Fruit fly (Drosophila melanogaster) Kc167 (cell line): ENCODE data around the gene CG5697.
A peak's percentile ranks its signal among the peaks of the same experiment; 100 is the strongest.

Experiments used
- Myc ChIP-seq: fragments of >200 bp; optimal IDR thresholded peaks from 2 replicates; lab custom pipeline; 2017; ENCODE audit warnings: missing external identifiers
- Sin3A ChIP-seq: fragments of >200 bp; optimal IDR thresholded peaks from 2 replicates; lab custom pipeline; 2018; ENCODE audit warnings: missing external identifiers
- h ChIP-seq: fragments of >200 bp; optimal IDR thresholded peaks from 3 replicates; lab custom pipeline; 2018; ENCODE audit warnings: missing external identifiers
- insv ChIP-seq: fragments of >200 bp; optimal IDR thresholded peaks from 3 replicates; lab custom pipeline; 2018; ENCODE audit warnings: missing external identifiers
- psq ChIP-seq: fragments of >200 bp; optimal IDR thresholded peaks from 2 replicates; lab custom pipeline; 2017; ENCODE audit warnings: missing external identifiers
- ttk ChIP-seq: sonication (Bioruptor generic); optimal IDR thresholded peaks from 2 replicates; lab custom pipeline; 2017; ENCODE audit warnings: missing external identifiers

CG5697 gene

DNA sequence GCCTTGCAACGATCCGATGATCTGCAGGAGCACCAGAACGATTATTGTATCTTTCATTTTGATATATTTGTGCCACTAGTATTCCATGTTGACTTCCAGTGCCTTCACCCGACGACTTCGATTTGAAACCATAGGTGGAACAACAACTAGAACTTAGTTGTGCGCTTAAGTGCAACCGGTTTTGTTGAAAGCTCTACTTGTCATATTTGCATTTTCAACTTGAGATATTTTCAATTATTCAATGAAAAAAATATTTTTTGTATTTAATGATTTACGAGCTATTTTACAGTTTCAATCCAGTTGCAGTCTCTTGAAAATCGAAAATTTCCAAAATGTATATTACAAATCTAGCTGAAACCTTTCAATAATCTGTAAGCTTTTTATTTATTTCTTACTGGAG is 31.2 kb downstream of the CG5697 start, which contains the start of gene CG31207:
TSS of gene CG31207 (minus strand) at position 101 of the 400 bp plus-strand sequence.
- no peak for TF ChIP-seq insv (lab: Kevin White, UChicago)
- no peak for TF ChIP-seq Myc (lab: Kevin White, UChicago)
- TF ChIP-seq ttk, result no peak

DNA sequence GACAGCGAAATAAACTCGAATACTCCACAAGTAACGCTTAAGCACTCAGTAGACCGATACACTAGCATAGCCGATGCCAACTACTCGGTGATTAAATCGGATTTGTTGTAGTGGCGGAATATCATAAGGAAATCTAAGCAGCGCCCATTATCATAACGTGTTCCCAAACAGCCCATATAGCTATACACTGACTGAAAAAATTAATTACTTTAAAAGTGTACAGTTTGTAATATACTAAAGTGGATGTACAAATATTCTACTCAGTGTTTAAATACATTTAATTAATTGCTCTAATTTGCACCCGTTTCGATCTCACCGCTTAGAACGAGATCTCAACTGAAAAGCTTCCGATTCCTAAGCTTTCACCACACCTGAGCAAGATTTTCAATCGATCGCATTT is 33.0 kb downstream of the CG5697 start, which contains the start of gene CG7079:
TSS of gene CG7079 (minus strand) at position 101 of the 400 bp plus-strand sequence.
- TF ChIP-seq ttk (no peak), psq (lab: Kevin White, UChicago) (no peak), Myc (lab: Kevin White, UChicago) (no peak), h (lab: Kevin White, UChicago) (no peak)

dm6 chr3R:21050875-21051274 is 35.1 kb downstream of the CG5697 start, which contains the start of gene Jhbp15:
Gene Jhbp15 (minus strand): TSS chr3R:21050975.
- TF ChIP-seq insv (lab: Kevin White, UChicago) (no peak), Myc (lab: Kevin White, UChicago) (no peak), Sin3A (no peak), psq (lab: Kevin White, UChicago) (no peak), ttk (no peak), h (lab: Kevin White, UChicago) (no peak)

DNA sequence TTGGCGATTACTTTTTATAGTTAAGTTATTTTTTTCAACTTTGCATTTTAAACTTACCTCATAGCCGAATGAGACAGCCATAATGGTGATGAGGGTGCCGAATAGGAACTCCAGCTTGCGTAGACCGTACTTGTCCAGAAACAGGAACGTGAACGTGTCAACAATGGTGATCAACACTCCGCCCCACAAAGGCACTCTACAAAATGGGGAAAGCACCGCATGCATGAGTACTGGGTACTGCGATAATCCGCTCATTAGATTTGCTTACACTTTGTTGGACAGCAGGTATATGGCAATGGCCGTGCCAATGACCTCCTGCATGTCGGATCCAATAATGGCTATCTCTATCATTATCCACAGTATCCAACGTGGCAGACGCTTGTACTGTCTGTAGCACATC is 41.8 kb downstream of the CG5697 start:
- TF ChIP-seq Myc (lab: Kevin White, UChicago), result no peak
- no peak for TF ChIP-seq insv (lab: Kevin White, UChicago)
- TF ChIP-seq Sin3A, result no peak
- no peak for TF ChIP-seq psq (lab: Kevin White, UChicago)
- TF ChIP-seq h (lab: Kevin White, UChicago), result no peak
- no peak for TF ChIP-seq ttk

DNA sequence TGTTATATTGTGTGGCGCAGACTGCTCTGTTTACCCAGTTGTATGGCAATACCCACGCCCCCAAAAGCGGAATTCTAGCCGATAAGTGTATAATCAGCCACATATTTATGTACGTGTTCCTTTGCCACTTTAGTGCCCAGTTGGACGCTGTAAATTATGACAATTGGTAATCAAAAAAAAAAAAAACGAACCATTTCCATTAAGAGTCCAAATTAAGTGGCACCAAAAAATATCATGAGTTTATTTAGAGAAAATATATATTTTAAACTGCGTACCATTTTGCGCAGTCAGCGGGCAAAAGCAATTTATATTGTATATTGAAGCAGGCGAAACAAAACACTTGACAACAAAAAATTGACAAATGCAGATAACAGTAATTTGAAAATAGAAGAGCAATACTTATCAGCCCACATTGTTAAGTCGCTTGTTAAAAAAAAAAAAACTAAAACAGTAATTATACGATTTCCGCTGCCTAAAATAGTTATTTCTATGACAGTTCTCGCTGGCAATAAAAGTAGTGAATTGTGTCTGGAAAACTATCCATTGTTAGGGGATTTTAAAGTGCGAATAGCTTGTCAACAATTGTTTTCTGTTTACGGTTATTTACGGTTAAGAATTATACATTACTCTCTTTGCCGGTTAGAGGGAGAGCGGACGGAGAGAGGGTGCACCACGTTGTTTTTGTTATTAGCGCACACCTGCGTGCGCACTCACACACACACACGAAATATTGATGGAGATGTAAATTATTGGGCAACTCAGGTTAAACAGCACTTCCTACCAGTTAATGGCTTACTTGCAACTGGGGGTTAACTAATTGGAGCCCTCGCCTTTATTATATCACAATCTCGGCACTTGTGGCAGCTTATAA is 44.0 kb downstream of the CG5697 start:
- TF ChIP-seq Sin3A (no peak), psq (lab: Kevin White, UChicago) (no peak), insv (lab: Kevin White, UChicago) (no peak)

dm6 chr3R:21060430-21061245 is 44.9 kb downstream of the CG5697 start, which contains the start of gene Mvl:
Gene Mvl (minus strand): TSS chr3R:21060800.
- TF ChIP-seq insv (lab: Kevin White, UChicago) (no peak), Sin3A (no peak), h (lab: Kevin White, UChicago) (no peak), psq (lab: Kevin White, UChicago) (no peak)

- TF ChIP-seq ttk (peak; percentile 59), psq (lab: Kevin White, UChicago) (no peak), Myc (lab: Kevin White, UChicago) (no peak)
These were observed 47.7 kb downstream of the CG5697 start for dm6 chr3R:21063433-21063832.

DNA sequence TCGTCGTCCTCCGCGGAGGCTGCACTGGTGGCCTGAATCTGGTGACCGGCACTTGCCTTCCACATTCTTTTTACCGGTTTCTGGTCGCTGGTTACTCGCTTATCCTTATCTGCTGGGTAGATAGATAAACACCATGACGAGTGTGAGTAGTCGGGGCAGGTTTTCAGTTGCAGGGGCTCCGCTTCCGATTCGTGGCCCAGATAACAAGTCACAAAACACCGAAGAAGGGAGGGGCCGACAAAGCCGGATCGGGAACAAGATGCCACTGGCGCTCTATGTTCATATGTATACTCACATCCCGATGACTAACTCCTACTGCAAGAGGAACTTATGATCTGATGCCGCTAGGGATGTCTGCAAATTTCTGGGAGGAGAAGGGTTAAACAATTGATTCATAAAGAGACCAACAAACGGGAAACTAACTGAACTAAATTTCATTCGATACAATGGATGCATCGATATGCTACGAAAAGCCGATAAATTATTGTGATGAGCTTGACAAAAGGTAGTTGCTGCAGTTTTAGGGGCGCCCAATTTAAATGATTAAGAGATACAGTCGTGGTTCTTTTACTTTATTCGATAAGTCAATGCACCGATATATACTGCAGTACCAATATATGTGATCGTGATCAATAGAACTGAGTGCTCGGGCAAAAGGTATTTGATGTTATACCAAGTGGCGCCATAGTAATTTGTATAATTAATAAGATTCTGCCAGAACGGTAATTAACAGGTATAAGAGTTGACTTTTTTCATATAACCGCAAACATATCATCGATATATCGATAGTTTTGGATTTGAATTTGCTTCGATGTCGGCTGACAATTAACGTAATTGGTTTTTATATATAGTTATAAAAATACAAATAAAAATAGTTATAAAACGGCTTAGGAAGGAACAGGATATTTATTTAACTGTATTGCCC is 48.5 kb downstream of the CG5697 start, which contains the start of gene Cortactin:
TSS of gene Cortactin (minus strand) at position 472 of the 925 bp plus-strand sequence.
- peak; percentile 96 for TF ChIP-seq psq (lab: Kevin White, UChicago)
- no peak for TF ChIP-seq insv (lab: Kevin White, UChicago)

dm6 chr3R:21065010-21065695 is 49.4 kb downstream of the CG5697 start, which contains the start of gene AnxB9:
Gene AnxB9 (plus strand): TSS chr3R:21065241.
- TF ChIP-seq ttk (no peak), psq (lab: Kevin White, UChicago) (no peak), insv (lab: Kevin White, UChicago) (no peak), Sin3A (no peak), Myc (lab: Kevin White, UChicago) (no peak), h (lab: Kevin White, UChicago) (no peak)

DNA sequence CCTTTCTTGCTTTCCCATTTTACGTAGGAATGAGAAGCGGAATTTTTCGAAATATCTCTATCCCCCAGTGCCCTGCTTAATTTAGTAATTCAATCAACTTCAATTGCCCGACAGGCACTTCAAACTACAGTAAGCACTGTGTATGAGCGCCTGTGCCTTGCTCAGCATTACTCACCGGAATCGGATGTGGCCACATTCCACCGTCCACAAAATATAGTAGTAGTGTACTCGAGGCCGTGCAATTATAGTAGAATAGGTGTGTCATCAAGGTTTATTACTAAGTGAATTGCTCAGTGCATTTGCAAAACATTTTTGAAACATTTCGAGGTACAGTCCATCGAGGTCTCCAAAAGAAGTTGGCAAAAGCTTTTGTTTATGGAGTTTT is 49.9 kb downstream of the CG5697 start:
- TF ChIP-seq h (lab: Kevin White, UChicago), result no peak
